Worm (Caenorhabditis elegans) whole organism, young adult: ENCODE data around the gene elf-1.
"Not testable (repeated sequence)": the region's sequence is repeated elsewhere in the genome, so short reads cannot be mapped to it uniquely, and the experiment has no call there.

Experiments
- B0035.1 ChIP-seq: sonication (generic microtip); optimal IDR thresholded peaks from 2 replicates; lab custom pipeline; 2016; ENCODE audit warnings: missing genetic modification characterization, mild to moderate bottlenecking, missing compliant biosample characterization, missing genotype, missing genetic modification reagents
- D2030.7 ChIP-seq: fragments of 200-800 bp; sonication (Bioruptor generic); IDR thresholded peaks from 2 replicates; pipeline ENCODE4 v1.3.6; 2022; ENCODE audit warnings: missing genetic modification reagents, missing genetic modification characterization, missing compliant biosample characterization
- F10E7.11 ChIP-seq: sonication (generic microtip); optimal IDR thresholded peaks from 2 replicates; lab custom pipeline; 2017; ENCODE audit warnings: mild to moderate bottlenecking, missing genetic modification characterization, moderate library complexity, missing compliant biosample characterization
- F33H1.4 ChIP-seq: fragments of 200-800 bp; sonication (Bioruptor generic); IDR thresholded peaks from 2 replicates; pipeline ENCODE4 v1.3.6; 2022; ENCODE audit warnings: missing genetic modification reagents, missing genetic modification characterization, missing compliant biosample characterization
- F39B2.1 ChIP-seq: fragments of 200-800 bp; sonication (Bioruptor generic); IDR thresholded peaks from 2 replicates; pipeline ENCODE4 v1.3.6; 2022; ENCODE audit warnings: missing genetic modification reagents, missing genetic modification characterization, missing compliant biosample characterization
- F52B5.7 ChIP-seq: sonication (generic microtip); optimal IDR thresholded peaks from 2 replicates; lab custom pipeline; 2016; ENCODE audit warnings: mild to moderate bottlenecking, missing genetic modification characterization, missing compliant biosample characterization
- K12H6.12 ChIP-seq: fragments of 200-800 bp; sonication (Bioruptor generic); optimal IDR thresholded peaks from 2 replicates; lab custom pipeline; 2018; ENCODE audit warnings: mild to moderate bottlenecking, missing genetic modification characterization, missing compliant biosample characterization
- T26A5.8 ChIP-seq: sonication (generic microtip); optimal IDR thresholded peaks from 2 replicates; lab custom pipeline; 2016; ENCODE audit warnings: missing genetic modification characterization, missing compliant biosample characterization
- Y56A3A.18 ChIP-seq: fragments of 200-800 bp; sonication (Bioruptor generic); IDR thresholded peaks from 2 replicates; pipeline ENCODE4 v1.3.6; 2022; ENCODE audit warnings: missing genetic modification reagents, missing genetic modification characterization, missing compliant biosample characterization
- Y95B8A.8 ChIP-seq: fragments of 200-800 bp; sonication (Bioruptor generic); IDR thresholded peaks from 2 replicates; pipeline ENCODE4 v1.3.6; 2022; ENCODE audit warnings: missing genetic modification reagents, missing genetic modification characterization, missing compliant biosample characterization
- ZK185.1 ChIP-seq: sonication (generic microtip); optimal IDR thresholded peaks from 2 replicates; lab custom pipeline; 2016; ENCODE audit warnings: mild to moderate bottlenecking, missing genetic modification characterization, missing compliant biosample characterization; ENCODE audit not compliant: poor library complexity, severe bottlenecking
- akir-1 ChIP-seq: fragments of 200-800 bp; sonication (Bioruptor generic); optimal IDR thresholded peaks from 2 replicates; lab custom pipeline; 2018; ENCODE audit warnings: mild to moderate bottlenecking, missing genetic modification characterization, moderate library complexity, missing compliant biosample characterization
- atf-7 ChIP-seq: sonication (generic microtip); optimal IDR thresholded peaks from 2 replicates; lab custom pipeline; 2017; ENCODE audit warnings: mild to moderate bottlenecking, missing genetic modification characterization, missing compliant biosample characterization
- athp-1 ChIP-seq: sonication (generic microtip); optimal IDR thresholded peaks from 2 replicates; lab custom pipeline; 2017; ENCODE audit warnings: mild to moderate bottlenecking, missing genetic modification characterization, missing compliant biosample characterization
- attf-3 ChIP-seq: fragments of 200-800 bp; sonication (Bioruptor generic); conservative IDR thresholded peaks from 2 replicates; pipeline ENCODE4 v1.3.6; 2022; ENCODE audit warnings: missing genetic modification reagents, missing genetic modification characterization, missing compliant biosample characterization
- ceh-58 ChIP-seq: fragments of 200-800 bp; sonication (Bioruptor generic); IDR thresholded peaks from 2 replicates; pipeline ENCODE4 v1.3.6; 2022; ENCODE audit warnings: missing genetic modification characterization, missing compliant biosample characterization
- ceh-79 ChIP-seq: sonication (generic microtip); optimal IDR thresholded peaks from 2 replicates; lab custom pipeline; 2017; ENCODE audit warnings: mild to moderate bottlenecking, missing genetic modification characterization, missing compliant biosample characterization
- die-1 ChIP-seq: sonication (generic microtip); optimal IDR thresholded peaks from 2 replicates; lab custom pipeline; 2016; ENCODE audit warnings: missing genotype, mild to moderate bottlenecking, missing genetic modification characterization, missing compliant biosample characterization
- efl-1 ChIP-seq: fragments of 150-350 bp; optimal IDR thresholded peaks from 2 replicates; lab custom pipeline; 2014; ENCODE audit warnings: missing biosample characterization, missing genetic modification reagents, missing genetic modification characterization
- egl-18 ChIP-seq: fragments of 200-800 bp; sonication (Bioruptor generic); IDR thresholded peaks from 2 replicates; pipeline ENCODE4 v1.3.6; 2022; ENCODE audit warnings: missing genetic modification reagents, missing genetic modification characterization, missing compliant biosample characterization
- egrh-3 ChIP-seq: fragments of 200-800 bp; sonication (Bioruptor generic); IDR thresholded peaks from 2 replicates; pipeline ENCODE4 v1.3.6; 2022; ENCODE audit warnings: missing genetic modification reagents, missing genetic modification characterization, missing compliant biosample characterization
- ets-4 ChIP-seq: fragments of 200-800 bp; sonication (Bioruptor generic); optimal IDR thresholded peaks from 2 replicates; lab custom pipeline; 2018; ENCODE audit warnings: mild to moderate bottlenecking, missing genetic modification characterization, missing compliant biosample characterization
- fkh-3 ChIP-seq: sonication (generic microtip); optimal IDR thresholded peaks from 2 replicates; lab custom pipeline; 2016; ENCODE audit warnings: mild to moderate bottlenecking, missing genetic modification characterization, missing compliant biosample characterization
- hlh-12 ChIP-seq: sonication (generic microtip); optimal IDR thresholded peaks from 2 replicates; lab custom pipeline; 2016; ENCODE audit warnings: missing genetic modification characterization, missing compliant biosample characterization
- hmg-1.2 ChIP-seq: fragments of 200-800 bp; sonication (Bioruptor generic); IDR thresholded peaks from 2 replicates; pipeline ENCODE4 v1.3.6; 2022; ENCODE audit warnings: missing genetic modification reagents, missing genetic modification characterization, missing compliant biosample characterization
- lag-1 ChIP-seq: fragments of 200-800 bp; sonication (Bioruptor generic); IDR thresholded peaks from 2 replicates; pipeline ENCODE4 v1.3.6; 2022; ENCODE audit warnings: missing genetic modification reagents, missing genetic modification characterization, missing compliant biosample characterization
- lin-26 ChIP-seq: fragments of 200-800 bp; sonication (Bioruptor generic); IDR thresholded peaks from 2 replicates; pipeline ENCODE4 v1.3.6; 2022; ENCODE audit warnings: missing genetic modification reagents, missing genetic modification characterization, missing compliant biosample characterization
- madf-6 ChIP-seq: fragments of 200-800 bp; sonication (Bioruptor generic); IDR thresholded peaks from 2 replicates; pipeline ENCODE4 v1.3.6; 2022; ENCODE audit warnings: missing genetic modification reagents, missing genetic modification characterization, missing compliant biosample characterization
- madf-8 ChIP-seq: fragments of 200-800 bp; sonication (Bioruptor generic); conservative IDR thresholded peaks from 2 replicates; pipeline ENCODE4 v1.3.6; 2022; ENCODE audit warnings: missing genetic modification reagents, missing genetic modification characterization, missing compliant biosample characterization
- mcd-1 ChIP-seq: fragments of 200-800 bp; sonication (Bioruptor generic); IDR thresholded peaks from 2 replicates; pipeline ENCODE4 v1.3.6; 2022; ENCODE audit warnings: missing genetic modification reagents, missing genetic modification characterization, missing compliant biosample characterization
- mel-28 ChIP-seq: sonication (generic microtip); optimal IDR thresholded peaks from 2 replicates; lab custom pipeline; 2016; ENCODE audit warnings: borderline replicate concordance, mild to moderate bottlenecking, missing genetic modification characterization, missing compliant biosample characterization
- mxl-1 ChIP-seq: sonication (generic microtip); optimal IDR thresholded peaks from 2 replicates; lab custom pipeline; 2016; ENCODE audit warnings: missing genetic modification characterization, missing compliant biosample characterization
- nhr-120 ChIP-seq: fragments of 200-800 bp; sonication (Bioruptor generic); IDR thresholded peaks from 2 replicates; pipeline ENCODE4 v1.3.6; 2022; ENCODE audit warnings: missing genetic modification characterization, missing compliant biosample characterization
- nhr-179 ChIP-seq: sonication (generic microtip); optimal IDR thresholded peaks from 2 replicates; lab custom pipeline; 2016; ENCODE audit warnings: mild to moderate bottlenecking, missing genetic modification characterization, missing compliant biosample characterization
- nhr-27 ChIP-seq: fragments of 200-800 bp; sonication (Bioruptor generic); optimal IDR thresholded peaks from 2 replicates; lab custom pipeline; 2018; ENCODE audit warnings: mild to moderate bottlenecking, missing genetic modification characterization, moderate library complexity, missing compliant biosample characterization
- nhr-90 ChIP-seq: sonication (generic microtip); optimal IDR thresholded peaks from 2 replicates; lab custom pipeline; 2016; ENCODE audit warnings: missing genotype, mild to moderate bottlenecking, missing genetic modification characterization, missing compliant biosample characterization
- snpc-1.1 ChIP-seq: sonication (generic microtip); optimal IDR thresholded peaks from 2 replicates; lab custom pipeline; 2017; ENCODE audit warnings: missing genetic modification characterization, mild to moderate bottlenecking, missing compliant biosample characterization, antibody characterized with exemption, moderate library complexity, missing genotype, missing genetic modification reagents; ENCODE audit not compliant: insufficient read depth
- snpc-4 ChIP-seq, 5 experiments: fragments of 150-350 bp in 1 of 5; sonication (generic microtip) in 4 of 5; optimal IDR thresholded peaks; 2 replicates each; lab custom pipeline; 2014 to 2018; ENCODE audit warnings: missing genetic modification characterization in 5 of 5, missing biosample characterization in 3 of 5, antibody characterized with exemption in 2 of 5, mild to moderate bottlenecking in 2 of 5, missing compliant biosample characterization in 2 of 5, missing genotype in 2 of 5, moderate library complexity in 2 of 5, missing genetic modification reagents in 1 of 5
- somi-1 ChIP-seq: fragments of 200-800 bp; sonication (Bioruptor generic); optimal IDR thresholded peaks from 2 replicates; lab custom pipeline; 2018; ENCODE audit warnings: mild to moderate bottlenecking, missing genetic modification characterization, missing compliant biosample characterization
- tbp1 ChIP-seq: fragments of 200-800 bp; sonication (Bioruptor generic); optimal IDR thresholded peaks from 2 replicates; lab custom pipeline; 2018; ENCODE audit warnings: mild to moderate bottlenecking, missing genetic modification characterization, missing compliant biosample characterization
- tbx-9 ChIP-seq: sonication (generic microtip); optimal IDR thresholded peaks from 2 replicates; lab custom pipeline; 2016; ENCODE audit warnings: borderline replicate concordance, missing genetic modification characterization, inconsistent platforms, missing compliant biosample characterization
- unc-130 ChIP-seq: sonication (generic microtip); optimal IDR thresholded peaks from 2 replicates; lab custom pipeline; 2016; ENCODE audit warnings: missing genetic modification reagents, missing genetic modification characterization, missing compliant biosample characterization
- unc-62 ChIP-seq: fragments of 150-350 bp; optimal IDR thresholded peaks from 2 replicates; lab custom pipeline; 2014; ENCODE audit warnings: missing biosample characterization, missing genetic modification reagents, missing genetic modification characterization
- zfh-2 ChIP-seq: fragments of 200-800 bp; sonication (Bioruptor generic); conservative IDR thresholded peaks from 2 replicates; pipeline ENCODE4 v1.3.6; 2022; ENCODE audit warnings: missing genetic modification reagents, missing genetic modification characterization, missing compliant biosample characterization
- ztf-28 ChIP-seq: fragments of 200-800 bp; sonication (Bioruptor generic); IDR thresholded peaks from 2 replicates; pipeline ENCODE4 v1.3.6; 2022; ENCODE audit warnings: missing genetic modification reagents, missing genetic modification characterization, missing compliant biosample characterization
- ztf-6 ChIP-seq: fragments of 200-800 bp; sonication (Bioruptor generic); IDR thresholded peaks from 2 replicates; pipeline ENCODE4 v1.3.6; 2022; ENCODE audit warnings: missing genetic modification reagents, missing genetic modification characterization, missing compliant biosample characterization

elf-1 gene

DNA sequence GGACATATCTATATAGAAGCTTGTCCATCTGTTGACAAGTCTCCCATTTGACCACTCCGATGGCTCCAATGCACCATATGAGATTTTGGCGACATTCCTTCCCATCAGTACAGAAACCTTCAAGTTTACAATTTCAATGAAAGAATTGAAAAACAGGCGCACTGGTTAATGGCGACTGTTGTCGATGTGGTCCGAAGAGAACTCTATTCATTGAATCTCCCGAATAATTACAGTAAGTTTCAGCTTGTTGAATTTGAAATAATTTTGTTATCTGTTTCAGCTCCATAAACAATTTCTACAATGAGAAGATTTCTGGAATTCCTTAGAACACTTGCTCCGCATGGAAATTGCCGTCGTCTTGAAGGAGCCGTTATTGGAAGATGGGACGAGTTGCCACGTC is at the start of gene elf-1:
Gene elf-1, plus strand, starts transcription at position 301 of the 400 bp plus-strand sequence.
- TF ChIP-seq nhr-90 (tag; lab: Kevin White, UChicago); nhr-179; B0035.1 (tag; lab: Kevin White, UChicago): not testable (repeated sequence)

- TF ChIP-seq ztf-6: no peak
- TF ChIP-seq ztf-28 (GFP tag; lab: Robert Waterston, UW): 0 out of 2 replicates have a peak, but pooled peaks have one; percentile 15
- TF ChIP-seq ets-4 (GFP tag; lab: Kevin White, UChicago): no peak
- peak; percentile 30; the same call in 1 of the 2 replicates for TF ChIP-seq hmg-1.2 (GFP tag; lab: Robert Waterston, UW)
- 0 out of 2 replicates have a peak, but pooled peaks have one; percentile 16 for TF ChIP-seq egrh-3
- TF ChIP-seq madf-6 (GFP tag; lab: Robert Waterston, UW): no peak
- no peak for TF ChIP-seq ZK185.1 (tag; lab: Kevin White, UChicago)
- TF ChIP-seq tbx-9: no peak
- TF ChIP-seq somi-1 (GFP tag; lab: Kevin White, UChicago): no peak
- no peak for TF ChIP-seq nhr-27 (tag; lab: Kevin White, UChicago)
- TF ChIP-seq Y56A3A.18: no peak
- no peak for TF ChIP-seq snpc-4 (GFP tag; optimal IDR thresholded peaks at IDR 0.05; lab: Kevin White, UChicago)
- peak in 2 of 4 experiments; percentile 2 to 40 for TF ChIP-seq snpc-4 (tag; optimal IDR thresholded peaks at IDR 0.05; lab: Kevin White, UChicago)
- no peak for TF ChIP-seq lin-26 (GFP tag; lab: Robert Waterston, UW)
- TF ChIP-seq nhr-120 (GFP tag; lab: Robert Waterston, UW): no peak
- TF ChIP-seq attf-3 (GFP tag; lab: Robert Waterston, UW): no peak
- TF ChIP-seq ceh-58: no peak
- peak; percentile 54 for TF ChIP-seq D2030.7
- TF ChIP-seq mcd-1 (GFP tag; lab: Robert Waterston, UW): peak; percentile 90
- no peak for TF ChIP-seq hlh-12 (tag; lab: Kevin White, UChicago)
- TF ChIP-seq ceh-79 (tag; lab: Kevin White, UChicago): no peak
- TF ChIP-seq lag-1 (GFP tag; lab: Robert Waterston, UW): no peak
- no peak for TF ChIP-seq fkh-3 (tag; lab: Kevin White, UChicago)
- no peak for TF ChIP-seq snpc-1.1 (tag; lab: Kevin White, UChicago)
- no peak for TF ChIP-seq T26A5.8 (tag; lab: Kevin White, UChicago)
- no peak for TF ChIP-seq egl-18
- TF ChIP-seq F33H1.4 (GFP tag; lab: Robert Waterston, UW): no peak
- peak; percentile 53 for TF ChIP-seq athp-1 (tag; lab: Kevin White, UChicago)
- no peak for TF ChIP-seq F52B5.7
- no peak for TF ChIP-seq Y95B8A.8 (GFP tag; lab: Robert Waterston, UW)
- TF ChIP-seq akir-1 (GFP tag; lab: Kevin White, UChicago): no peak
- peak; percentile 9 for TF ChIP-seq die-1 (tag; lab: Kevin White, UChicago)
- TF ChIP-seq madf-8: no peak
- no peak for TF ChIP-seq F10E7.11 (tag; lab: Kevin White, UChicago)
- TF ChIP-seq mxl-1: no peak
- TF ChIP-seq unc-130 (GFP tag; lab: Kevin White, UChicago): peak; percentile 59
- no peak for TF ChIP-seq unc-62 (GFP tag; lab: Kevin White, UChicago)
- TF ChIP-seq K12H6.12 (tag; lab: Kevin White, UChicago): peak; percentile 82
- TF ChIP-seq zfh-2 (GFP tag; lab: Robert Waterston, UW): no peak
- TF ChIP-seq F39B2.1 (GFP tag; lab: Robert Waterston, UW): no peak
- TF ChIP-seq mel-28 (tag; lab: Kevin White, UChicago): no peak
- peak; percentile 45 for TF ChIP-seq tbp1 (GFP tag; lab: Kevin White, UChicago)
- TF ChIP-seq atf-7: no peak
- no peak for TF ChIP-seq efl-1 (GFP tag; lab: Kevin White, UChicago)
Measured at ce11 chrIII:640198-640803, 48.7 kb upstream of the elf-1 start, which contains the start of the genes tag-266 and tag-267. tag-266 (minus strand) TSS chrIII:640226. tag-267 (plus strand) TSS chrIII:640790.
